Worm (Caenorhabditis elegans): ENCODE measurements around the gene lon-3.

DNA sequence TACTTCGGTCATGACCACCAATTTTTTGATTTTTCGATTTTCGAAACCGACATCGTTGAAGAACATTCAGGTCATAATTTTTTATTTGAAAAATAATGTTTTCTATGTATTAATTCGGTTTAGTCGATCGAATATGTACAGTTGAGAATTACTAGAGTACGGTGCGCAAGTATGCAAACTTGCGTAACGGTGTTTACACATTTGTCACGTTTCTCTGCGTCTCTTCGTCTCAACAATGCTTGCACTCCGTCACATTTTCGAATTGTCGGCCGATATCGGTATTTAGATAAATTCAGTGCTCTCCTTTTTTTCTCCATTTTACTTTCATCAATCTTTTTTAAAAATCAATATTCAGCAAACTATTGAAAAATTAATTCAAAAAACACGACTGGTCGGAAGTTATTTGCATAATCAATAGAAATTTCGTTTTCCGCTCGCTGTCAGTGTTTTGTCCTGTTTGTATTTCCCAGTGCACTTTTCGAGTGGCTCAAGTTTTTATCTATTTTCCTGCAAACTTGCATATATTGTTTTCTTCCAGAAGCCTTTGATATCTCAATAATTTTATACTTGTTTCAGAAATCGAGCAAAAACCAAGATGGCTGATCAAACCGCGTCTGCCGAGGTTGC lies 7.4 kb downstream of the lon-3 start, which contains the start of gene dpy-30:
- TF ChIP-seq sea-2 (GFP tag; IDR thresholded peaks at IDR 0.05), result no peak
- TF ChIP-seq tlf-1 (GFP tag; optimal IDR thresholded peaks at IDR 0.05), result no peak
- no peak for TF ChIP-seq somi-1 (GFP tag; optimal IDR thresholded peaks at IDR 0.05)

Data from whole organism, young adult.